Worm (Caenorhabditis elegans): ENCODE measurements around the gene C06B8.7.

Gene C06B8.7

DNA sequence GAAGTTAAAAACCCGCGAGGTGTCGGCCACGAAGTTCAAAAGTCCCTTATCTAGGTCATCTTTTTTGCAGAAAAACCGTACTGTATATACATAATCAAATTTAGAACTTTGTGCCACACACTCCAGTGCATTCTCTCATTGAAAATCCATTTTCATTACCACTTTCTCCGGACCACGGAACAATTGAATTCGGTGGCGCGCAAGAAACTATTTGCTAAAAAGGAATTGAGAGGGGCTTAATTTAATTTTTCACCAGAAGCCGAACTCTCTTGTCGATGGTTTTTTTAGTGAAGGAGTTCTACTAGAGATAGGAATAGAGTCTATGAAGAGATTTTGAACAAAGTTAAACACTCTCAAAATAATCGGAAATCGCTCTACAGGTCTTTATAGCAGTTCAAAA is 21.3 kb downstream of the C06B8.7 start:
- TF ChIP-seq ceh-28 (tag; optimal IDR thresholded peaks at IDR 0.05) (no peak), aha-1 (tag) (peak; percentile 56), T26A8.4 (GFP tag; IDR thresholded peaks at IDR 0.05) (0 out of 2 replicates have a peak, but pooled peaks have one; percentile 15)

DNA sequence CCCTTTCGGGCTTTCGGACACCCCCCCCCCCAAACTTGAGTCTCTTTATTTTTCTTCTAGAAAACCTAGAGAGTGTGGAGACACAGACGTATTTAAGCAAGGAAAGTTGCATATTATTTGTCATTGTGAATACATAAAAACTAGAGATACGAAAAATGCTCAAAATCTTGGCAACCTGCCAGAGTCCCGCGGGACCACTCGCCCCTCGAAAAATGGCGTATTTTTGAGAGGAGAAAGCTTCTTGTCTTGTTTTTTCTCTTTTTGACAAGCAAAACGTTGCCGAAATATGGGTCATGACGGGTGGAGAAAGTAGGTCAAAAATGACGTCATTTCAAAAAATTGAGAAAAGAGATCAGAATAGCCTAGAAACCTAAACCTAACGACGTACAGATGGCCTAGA is 21.9 kb downstream of the C06B8.7 start:
- TF ChIP-seq hif-1 (tag; optimal IDR thresholded peaks at IDR 0.05): no peak
- peak in 1 of 2 experiments; percentile 87 for TF ChIP-seq unc-62 (GFP tag; optimal IDR thresholded peaks at IDR 0.05 in 1 of 2)
- no peak for TF ChIP-seq unc-62 (tag; optimal IDR thresholded peaks at IDR 0.05)

DNA sequence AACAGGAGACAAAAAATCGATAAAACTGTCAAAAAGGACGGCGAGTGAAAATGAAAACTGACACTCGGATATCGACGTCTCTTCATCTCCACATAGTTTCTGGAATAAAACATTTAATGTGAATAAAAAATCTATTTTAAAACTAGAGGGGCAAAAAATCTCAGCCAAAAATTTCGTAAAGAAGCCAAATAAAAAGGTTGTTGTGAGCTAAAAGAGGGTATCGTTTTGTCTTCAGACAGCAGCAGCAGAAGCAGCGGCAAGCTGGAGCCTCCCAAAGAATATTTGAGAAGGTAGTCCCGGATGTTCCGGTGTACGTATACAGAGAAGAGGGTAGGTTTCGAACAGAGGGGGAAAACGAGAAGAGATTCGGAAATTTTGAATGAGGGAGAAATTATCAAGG is 23.4 kb downstream of the C06B8.7 start, which contains the start of gene lgc-31:
Gene lgc-31, minus strand, starts transcription at position 101 of the 400 bp plus-strand sequence.
- no peak for TF ChIP-seq F10B5.3 (tag; optimal IDR thresholded peaks at IDR 0.05)
- TF ChIP-seq pha-4 (GFP tag; IDR thresholded peaks at IDR 0.05): 0 out of 2 replicates have a peak, but pooled peaks have one; percentile 13
- no peak for TF ChIP-seq pha-4 (tag; optimal IDR thresholded peaks at IDR 0.05)
- TF ChIP-seq lin-39 (tag; optimal IDR thresholded peaks at IDR 0.05): no peak

- TF ChIP-seq jun-1 (tag; optimal IDR thresholded peaks at IDR 0.05) (no peak), unc-62 (GFP tag; optimal IDR thresholded peaks at IDR 0.05 in 1 of 2) (peak in 1 of 2 experiments; percentile 8), unc-62 (tag; optimal IDR thresholded peaks at IDR 0.05) (no peak), zfp-3 (GFP tag; conservative IDR thresholded peaks at IDR 0.05) (no peak), Y48G9A.11 (GFP tag; IDR thresholded peaks at IDR 0.05) (no peak), ztf-11 (tag; optimal IDR thresholded peaks at IDR 0.05) (no peak), daf-8 (GFP tag; IDR thresholded peaks at IDR 0.05) (no peak), fkh-10 (GFP tag; optimal IDR thresholded peaks at IDR 0.05) (no peak), spr-3 (GFP tag; optimal IDR thresholded peaks at IDR 0.05) (no peak)
Measured at ce11 chrV:15529069-15529468, 30.5 kb downstream of the C06B8.7 start, which contains the start of gene srh-276. TSS of gene srh-276 (plus strand) at chrV:15529369.

- no peak for TF ChIP-seq spr-3 (GFP tag; optimal IDR thresholded peaks at IDR 0.05)
- TF ChIP-seq hlh-30 (tag; optimal IDR thresholded peaks at IDR 0.05; ENCODE audit: insufficient read depth): peak; percentile 14
- TF ChIP-seq nhr-25 (tag; optimal IDR thresholded peaks at IDR 0.05; ENCODE audit: borderline replicate concordance, insufficient read depth): no peak
- TF ChIP-seq arid-1 (GFP tag; conservative IDR thresholded peaks at IDR 0.05): no peak
- peak; percentile 38; the same call in 1 of the 2 replicates for TF ChIP-seq dmd-6 (GFP tag; IDR thresholded peaks at IDR 0.05)
- peak; percentile 45 for TF ChIP-seq dve-1 (tag; optimal IDR thresholded peaks at IDR 0.05; ENCODE audit: insufficient read depth)
- TF ChIP-seq pqm-1 (tag; optimal IDR thresholded peaks at IDR 0.05): peak; percentile 40
- TF ChIP-seq F49E8.2 (tag; optimal IDR thresholded peaks at IDR 0.05; ENCODE audit: borderline replicate concordance): no peak
- no peak for TF ChIP-seq T26A8.4 (GFP tag; IDR thresholded peaks at IDR 0.05)
- no peak for TF ChIP-seq attf-4 (tag; optimal IDR thresholded peaks at IDR 0.05)
- TF ChIP-seq daf-16 (GFP tag; optimal IDR thresholded peaks at IDR 0.05): no peak
- TF ChIP-seq daf-16 (tag; optimal IDR thresholded peaks at IDR 0.05): peak; percentile 78
Measured at ce11 chrV:15533096-15533495, 34.6 kb downstream of the C06B8.7 start, which contains the start of gene F21A3.11. TSS of gene F21A3.11 (minus strand) at chrV:15533212.

ce11 chrV:15533864-15534263 is 35.3 kb downstream of the C06B8.7 start, which contains the start of gene F21A3.2:
TSS of gene F21A3.2 (minus strand) at chrV:15533964.
- no peak for TF ChIP-seq F49E8.2 (tag; optimal IDR thresholded peaks at IDR 0.05; ENCODE audit: borderline replicate concordance)
- TF ChIP-seq lin-1 (GFP tag; IDR thresholded peaks at IDR 0.05): no peak
- TF ChIP-seq unc-62 (GFP tag; optimal IDR thresholded peaks at IDR 0.05 in 1 of 2): peak in 1 of 2 experiments; percentile 26
- TF ChIP-seq unc-62 (tag; optimal IDR thresholded peaks at IDR 0.05): no peak

ce11 chrV:15536320-15536719 is 37.8 kb downstream of the C06B8.7 start, which contains the start of gene F21A3.4:
TSS of gene F21A3.4 (plus strand) at chrV:15536620.
- TF ChIP-seq dve-1 (tag; optimal IDR thresholded peaks at IDR 0.05; ENCODE audit: insufficient read depth): no peak
- TF ChIP-seq F49E8.2 (tag; optimal IDR thresholded peaks at IDR 0.05; ENCODE audit: borderline replicate concordance): no peak
- no peak for TF ChIP-seq dmd-9 (GFP tag; IDR thresholded peaks at IDR 0.05)
- no peak for TF ChIP-seq jun-1 (tag; optimal IDR thresholded peaks at IDR 0.05)
- TF ChIP-seq zag-1 (tag; optimal IDR thresholded peaks at IDR 0.05): no peak
- no peak for TF ChIP-seq madf-5 (GFP tag; IDR thresholded peaks at IDR 0.05)
- TF ChIP-seq hlh-11 (tag; optimal IDR thresholded peaks at IDR 0.05): no peak
- no peak for TF ChIP-seq lin-29 (GFP tag; IDR thresholded peaks at IDR 0.05)
- no peak for TF ChIP-seq nhr-102 (tag; optimal IDR thresholded peaks at IDR 0.05)
- TF ChIP-seq ceh-62 (tag; optimal IDR thresholded peaks at IDR 0.05): no peak
- no peak for TF ChIP-seq dmd-8 (GFP tag; IDR thresholded peaks at IDR 0.05)
- no peak for TF ChIP-seq unc-62 (GFP tag; optimal IDR thresholded peaks at IDR 0.05 in 1 of 2)
- TF ChIP-seq unc-62 (tag; optimal IDR thresholded peaks at IDR 0.05): no peak
- no peak for TF ChIP-seq fos-1 (tag; optimal IDR thresholded peaks at IDR 0.05)
- no peak for TF ChIP-seq tag-97 (GFP tag; IDR thresholded peaks at IDR 0.05)
- no peak for TF ChIP-seq saeg-2 (GFP tag; IDR thresholded peaks at IDR 0.05)
